Worm (Caenorhabditis elegans) whole organism, L2 larva: Measurements from ENCODE around the gene F38B7.11.

Experiments
- blmp-1 ChIP-seq: sonication (generic microtip); optimal IDR thresholded peaks from 2 replicates; lab custom pipeline; 2017; ENCODE audit warnings: missing genetic modification characterization, mild to moderate bottlenecking, missing compliant biosample characterization, antibody characterized with exemption, moderate library complexity; ENCODE audit not compliant: insufficient read depth
- ceh-16 ChIP-seq: fragments of 150-350 bp; optimal IDR thresholded peaks from 2 replicates; lab custom pipeline; 2014; ENCODE audit warnings: missing biosample characterization, missing genetic modification characterization
- ceh-82 ChIP-seq: fragments of 150-350 bp; optimal IDR thresholded peaks from 2 replicates; lab custom pipeline; 2014; ENCODE audit warnings: missing biosample characterization, missing genetic modification characterization
- unc-39 ChIP-seq: fragments of 150-350 bp; optimal IDR thresholded peaks from 2 replicates; lab custom pipeline; 2014; ENCODE audit warnings: missing biosample characterization, missing genetic modification characterization
- unc-55 ChIP-seq: fragments of 150-350 bp; sonication (generic microtip); optimal IDR thresholded peaks from 3 replicates; lab custom pipeline; 2014; ENCODE audit warnings: missing biosample characterization, missing genetic modification reagents, missing genetic modification characterization
- unc-62 ChIP-seq: fragments of 150-350 bp; optimal IDR thresholded peaks from 2 replicates; lab custom pipeline; 2014; ENCODE audit warnings: missing biosample characterization, missing genetic modification reagents, missing genetic modification characterization

ce11 chrV:11564573-11564972 lies 17.7 kb downstream of the F38B7.11 start, which contains the start of gene srx-87:
- TF ChIP-seq ceh-82 (tag; lab: Kevin White, UChicago) (no peak), ceh-16 (tag; lab: Kevin White, UChicago) (no peak), unc-62 (GFP tag; lab: Kevin White, UChicago) (no peak), unc-39 (tag; lab: Kevin White, UChicago) (no peak), unc-55 (GFP tag; lab: Kevin White, UChicago) (no peak), blmp-1 (tag; lab: Kevin White, UChicago) (no peak)
